Worm (Caenorhabditis elegans): ENCODE results near the gene ifa-1.

Gene ifa-1

DNA sequence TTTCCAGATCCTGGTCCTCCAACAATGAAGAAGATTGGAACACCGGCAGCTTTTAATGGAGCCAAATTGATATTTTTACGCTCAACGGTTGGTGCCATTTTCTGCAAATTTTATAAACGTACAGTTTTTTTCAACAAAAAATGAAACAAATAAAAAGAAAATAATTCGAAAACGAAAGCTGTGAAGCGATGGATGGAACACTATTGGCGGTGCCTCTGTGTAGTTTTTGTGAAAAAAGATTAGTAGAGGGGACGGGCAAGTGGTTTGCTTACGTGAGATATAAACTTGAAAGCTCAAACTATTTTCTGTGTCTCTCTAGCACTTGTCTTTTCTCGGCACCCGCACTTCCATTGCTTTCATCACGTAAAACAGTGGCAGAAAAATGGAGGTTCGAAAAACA is 16.6 kb downstream of the ifa-1 start, which contains the start of gene F38B2.4:
F38B2.4 (minus strand) TSS at position 101 of the 400 bp plus-strand sequence.
- no peak for TF ChIP-seq flt-1 (GFP tag; IDR thresholded peaks at IDR 0.05)
- no peak for TF ChIP-seq med-1 (GFP tag; optimal IDR thresholded peaks at IDR 0.05; ENCODE audit: insufficient read depth)
- no peak for TF ChIP-seq ztf-29 (GFP tag; IDR thresholded peaks at IDR 0.05)
- TF ChIP-seq ref-1 (GFP tag; conservative IDR thresholded peaks at IDR 0.05): no peak
- TF ChIP-seq klf-2 (GFP tag; conservative IDR thresholded peaks at IDR 0.05): no peak
- TF ChIP-seq ztf-23 (GFP tag; IDR thresholded peaks at IDR 0.05): no peak
- TF ChIP-seq T22C8.4 (GFP tag; IDR thresholded peaks at IDR 0.05): no peak
- TF ChIP-seq cog-1 (tag; optimal IDR thresholded peaks at IDR 0.05): no peak

- no peak for TF ChIP-seq ztf-29 (GFP tag; IDR thresholded peaks at IDR 0.05)
- no peak for TF ChIP-seq med-1 (GFP tag; optimal IDR thresholded peaks at IDR 0.05; ENCODE audit: insufficient read depth)
- no peak for TF ChIP-seq ztf-23 (GFP tag; IDR thresholded peaks at IDR 0.05)
Measured at ce11 chrX:11289925-11290324, 18.9 kb downstream of the ifa-1 start.

- no peak for TF ChIP-seq med-1 (GFP tag; optimal IDR thresholded peaks at IDR 0.05; ENCODE audit: insufficient read depth)
- no peak for TF ChIP-seq ztf-29 (GFP tag; IDR thresholded peaks at IDR 0.05)
- TF ChIP-seq T22C8.4 (GFP tag; IDR thresholded peaks at IDR 0.05): peak; percentile 64
- 0 out of 2 replicates have a peak, but pooled peaks have one; percentile 28 for TF ChIP-seq flt-1 (GFP tag; IDR thresholded peaks at IDR 0.05)
- no peak for TF ChIP-seq cog-1 (tag; optimal IDR thresholded peaks at IDR 0.05)
Measured at ce11 chrX:11290528-11290927, 19.5 kb downstream of the ifa-1 start.

DNA sequence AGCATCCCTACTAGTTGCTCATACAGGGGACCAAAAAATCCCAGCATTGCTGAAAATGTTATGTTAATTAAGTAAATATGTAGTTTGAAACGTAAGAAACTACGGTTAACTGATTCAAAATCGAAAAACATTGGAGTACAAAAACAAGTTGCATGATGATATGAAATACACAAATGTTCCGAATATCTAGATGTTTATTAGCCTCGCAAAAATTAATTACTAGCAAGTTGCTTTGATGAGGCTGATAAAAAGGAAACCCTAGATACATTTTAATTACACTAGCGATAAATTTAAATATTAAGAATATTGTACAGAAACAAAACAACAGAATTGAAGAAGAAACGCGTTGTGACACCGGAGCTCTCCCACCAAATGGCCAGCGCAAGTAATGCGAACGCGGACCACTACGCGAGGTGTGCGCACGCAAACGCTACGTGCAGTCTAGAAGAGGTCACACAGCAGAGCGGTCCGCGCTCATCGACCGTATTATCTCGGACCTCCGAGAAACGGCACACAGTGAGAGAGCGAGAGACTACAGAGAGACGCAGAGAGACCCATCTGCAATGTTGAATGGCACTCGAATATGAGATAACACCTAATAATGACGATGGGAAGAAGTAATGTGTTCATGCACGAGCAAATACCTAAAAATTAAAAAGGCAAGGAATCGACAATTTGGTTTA is 25.8 kb downstream of the ifa-1 start, which contains the start of gene inx-2:
inx-2 (minus strand) TSS at position 51 of the 683 bp plus-strand sequence.
- no peak for TF ChIP-seq ztf-23 (GFP tag; IDR thresholded peaks at IDR 0.05)
- no peak for TF ChIP-seq cog-1 (tag; optimal IDR thresholded peaks at IDR 0.05)
- TF ChIP-seq flt-1 (GFP tag; IDR thresholded peaks at IDR 0.05): no peak
- peak; percentile 77 for TF ChIP-seq tab-1 (GFP tag; IDR thresholded peaks at IDR 0.05)

- peak; percentile 46 for TF ChIP-seq flt-1 (GFP tag; IDR thresholded peaks at IDR 0.05)
- no peak for TF ChIP-seq ref-1 (GFP tag; conservative IDR thresholded peaks at IDR 0.05)
- TF ChIP-seq cog-1 (tag; optimal IDR thresholded peaks at IDR 0.05): peak; percentile 76
Measured at ce11 chrX:11299642-11300307, 28.8 kb downstream of the ifa-1 start, which contains the start of the genes snrp-40.1 and F08G12.3. Gene snrp-40.1, minus strand, starts transcription at chrX:11299784. Gene F08G12.3, plus strand, starts transcription at chrX:11300257.

ce11 chrX:11305773-11306172 is 34.8 kb downstream of the ifa-1 start, which contains the start of gene F08G12.1:
Gene F08G12.1, minus strand, starts transcription at chrX:11305873.
- TF ChIP-seq klf-2 (GFP tag; conservative IDR thresholded peaks at IDR 0.05): no peak
- no peak for TF ChIP-seq T22C8.4 (GFP tag; IDR thresholded peaks at IDR 0.05)
- TF ChIP-seq ref-1 (GFP tag; conservative IDR thresholded peaks at IDR 0.05): no peak
- no peak for TF ChIP-seq ztf-23 (GFP tag; IDR thresholded peaks at IDR 0.05)
- no peak for TF ChIP-seq cog-1 (tag; optimal IDR thresholded peaks at IDR 0.05)
- TF ChIP-seq med-1 (GFP tag; optimal IDR thresholded peaks at IDR 0.05; ENCODE audit: insufficient read depth): no peak
- TF ChIP-seq tab-1 (GFP tag; IDR thresholded peaks at IDR 0.05): no peak
- no peak for TF ChIP-seq ztf-29 (GFP tag; IDR thresholded peaks at IDR 0.05)
- TF ChIP-seq flt-1 (GFP tag; IDR thresholded peaks at IDR 0.05): no peak

DNA sequence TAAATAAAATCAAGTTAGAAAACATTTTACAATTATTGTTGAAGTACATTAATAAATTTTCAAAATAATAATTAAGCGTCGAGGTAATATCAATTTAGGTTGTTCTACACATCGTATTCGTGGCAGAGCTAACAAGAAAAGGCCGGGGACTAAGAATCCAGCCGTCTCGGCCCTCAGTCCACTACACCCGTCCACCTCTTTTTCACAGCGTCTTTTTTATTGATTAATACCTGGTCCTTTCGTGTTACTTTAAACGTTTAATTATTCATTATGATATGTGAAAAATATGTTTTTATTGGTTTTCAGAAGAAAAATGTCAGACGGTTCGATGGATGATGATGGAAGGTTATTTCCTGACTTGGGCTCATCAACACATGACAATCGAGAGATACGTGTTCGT is 36.1 kb downstream of the ifa-1 start, which contains the start of gene vhl-1:
vhl-1 (plus strand) TSS at position 301 of the 400 bp plus-strand sequence.
- TF ChIP-seq cog-1 (tag; optimal IDR thresholded peaks at IDR 0.05) (no peak), med-1 (GFP tag; optimal IDR thresholded peaks at IDR 0.05; ENCODE audit: insufficient read depth) (no peak), tab-1 (GFP tag; IDR thresholded peaks at IDR 0.05) (no peak), klf-2 (GFP tag; conservative IDR thresholded peaks at IDR 0.05) (no peak), ref-1 (GFP tag; conservative IDR thresholded peaks at IDR 0.05) (no peak)

- no peak for TF ChIP-seq cog-1 (tag; optimal IDR thresholded peaks at IDR 0.05)
- TF ChIP-seq ref-1 (GFP tag; conservative IDR thresholded peaks at IDR 0.05): no peak
- no peak for TF ChIP-seq med-1 (GFP tag; optimal IDR thresholded peaks at IDR 0.05; ENCODE audit: insufficient read depth)
- TF ChIP-seq ztf-29 (GFP tag; IDR thresholded peaks at IDR 0.05): no peak
- TF ChIP-seq tab-1 (GFP tag; IDR thresholded peaks at IDR 0.05): no peak
- TF ChIP-seq ztf-23 (GFP tag; IDR thresholded peaks at IDR 0.05): no peak
- TF ChIP-seq T22C8.4 (GFP tag; IDR thresholded peaks at IDR 0.05): no peak
- no peak for TF ChIP-seq klf-2 (GFP tag; conservative IDR thresholded peaks at IDR 0.05)
- TF ChIP-seq flt-1 (GFP tag; IDR thresholded peaks at IDR 0.05): no peak
Measured at ce11 chrX:11310285-11310838, 39.4 kb downstream of the ifa-1 start, which contains the start of gene F08G12.5. Gene F08G12.5, minus strand, starts transcription at chrX:11310285.

DNA sequence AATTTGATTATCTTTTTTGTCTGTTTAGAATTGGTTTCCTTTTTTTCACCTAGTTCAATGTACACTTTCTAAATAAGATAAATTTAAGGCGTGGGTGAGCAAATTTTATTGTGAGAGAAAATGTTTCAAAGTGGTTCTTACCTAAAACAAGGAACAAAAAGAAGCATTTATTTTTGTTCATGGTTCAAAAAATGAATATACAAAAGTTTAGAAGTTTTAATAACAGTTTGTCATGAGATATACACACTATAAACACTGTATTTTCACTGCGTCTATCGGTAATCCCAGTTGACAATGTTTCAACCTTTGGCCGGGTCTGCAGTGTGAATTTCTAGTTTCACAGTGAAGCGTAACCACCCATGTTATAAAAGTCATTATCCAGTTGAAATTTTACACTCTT is 44.4 kb downstream of the ifa-1 start, which contains the start of gene F08G12.11:
F08G12.11 (minus strand) TSS at position 181 of the 400 bp plus-strand sequence.
- TF ChIP-seq tab-1 (GFP tag; IDR thresholded peaks at IDR 0.05) (no peak), klf-2 (GFP tag; conservative IDR thresholded peaks at IDR 0.05) (no peak), med-1 (GFP tag; optimal IDR thresholded peaks at IDR 0.05; ENCODE audit: insufficient read depth) (no peak), ztf-23 (GFP tag; IDR thresholded peaks at IDR 0.05) (no peak), ref-1 (GFP tag; conservative IDR thresholded peaks at IDR 0.05) (no peak), cog-1 (tag; optimal IDR thresholded peaks at IDR 0.05) (no peak)

DNA sequence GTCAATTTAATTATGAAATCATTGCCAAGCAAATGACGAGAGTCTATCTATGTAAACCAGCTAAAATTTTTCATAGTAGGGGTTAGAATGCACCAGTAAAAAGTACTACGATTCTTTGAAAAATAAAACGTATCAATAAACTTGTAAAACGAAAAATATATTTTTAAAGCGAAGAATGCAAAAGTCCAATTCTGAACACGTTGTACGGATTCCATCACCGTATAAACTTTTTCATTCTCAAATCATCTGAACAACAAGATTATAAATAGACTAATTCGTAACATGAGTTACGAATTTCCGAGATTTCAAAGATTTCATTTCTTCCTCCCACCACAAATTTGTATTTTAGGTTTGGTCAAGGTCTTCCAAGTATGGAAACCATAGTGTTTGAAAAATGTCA is 45.8 kb downstream of the ifa-1 start, which contains the start of gene nlp-57:
nlp-57 (plus strand) TSS at position 301 of the 400 bp plus-strand sequence.
- TF ChIP-seq ref-1 (GFP tag; conservative IDR thresholded peaks at IDR 0.05): no peak
- no peak for TF ChIP-seq cog-1 (tag; optimal IDR thresholded peaks at IDR 0.05)
- no peak for TF ChIP-seq med-1 (GFP tag; optimal IDR thresholded peaks at IDR 0.05; ENCODE audit: insufficient read depth)
- TF ChIP-seq tab-1 (GFP tag; IDR thresholded peaks at IDR 0.05): no peak
- no peak for TF ChIP-seq T22C8.4 (GFP tag; IDR thresholded peaks at IDR 0.05)
- no peak for TF ChIP-seq flt-1 (GFP tag; IDR thresholded peaks at IDR 0.05)
